Worm (Caenorhabditis elegans) whole organism, L3 larva: ENCODE results near the gene W04G3.11.

Experiments
- R02D3.7 ChIP-seq: fragments of 150-350 bp; optimal IDR thresholded peaks from 2 replicates; lab custom pipeline; 2014; ENCODE audit warnings: missing biosample characterization, missing genetic modification characterization
- ZK546.5 ChIP-seq: sonication (generic microtip); optimal IDR thresholded peaks from 2 replicates; lab custom pipeline; 2017; ENCODE audit warnings: missing biosample characterization, missing genetic modification characterization
- aly-2 ChIP-seq: fragments of 150-350 bp; optimal IDR thresholded peaks from 2 replicates; lab custom pipeline; 2014; ENCODE audit warnings: missing biosample characterization, missing genetic modification characterization
- ama-1 ChIP-seq: fragments of 150-350 bp; optimal IDR thresholded peaks from 2 replicates; lab custom pipeline; 2018
- ceh-16 ChIP-seq: sonication (generic microtip); optimal IDR thresholded peaks from 2 replicates; lab custom pipeline; 2017; ENCODE audit warnings: missing biosample characterization, missing genetic modification characterization
- ceh-28 ChIP-seq: fragments of 150-350 bp; optimal IDR thresholded peaks from 2 replicates; lab custom pipeline; 2014; ENCODE audit warnings: missing biosample characterization, missing genetic modification reagents, missing genetic modification characterization
- ceh-82 ChIP-seq: fragments of 150-350 bp; optimal IDR thresholded peaks from 2 replicates; lab custom pipeline; 2014; ENCODE audit warnings: missing biosample characterization, missing genetic modification characterization
- ceh-9 ChIP-seq: sonication (generic microtip); optimal IDR thresholded peaks from 2 replicates; lab custom pipeline; 2018; ENCODE audit warnings: missing biosample characterization, missing genetic modification characterization
- daf-12 ChIP-seq: fragments of 150-350 bp; optimal IDR thresholded peaks from 2 replicates; lab custom pipeline; 2014; ENCODE audit warnings: missing biosample characterization, missing genetic modification reagents, missing genetic modification characterization
- egl-27 ChIP-seq: sonication (generic microtip); optimal IDR thresholded peaks from 4 replicates; lab custom pipeline; 2017; ENCODE audit warnings: missing biosample characterization, missing genetic modification reagents, missing genetic modification characterization
- egl-5 ChIP-seq: fragments of 150-350 bp; optimal IDR thresholded peaks from 2 replicates; lab custom pipeline; 2017; ENCODE audit warnings: missing biosample characterization, missing genetic modification reagents, missing genetic modification characterization, inconsistent platforms
- elt-1 ChIP-seq: fragments of 150-350 bp; optimal IDR thresholded peaks from 2 replicates; lab custom pipeline; 2014; ENCODE audit warnings: missing biosample characterization, missing genetic modification characterization
- elt-2 ChIP-seq: sonication (generic microtip); optimal IDR thresholded peaks from 2 replicates; lab custom pipeline; 2016; ENCODE audit warnings: missing genetic modification reagents, mild to moderate bottlenecking, missing genetic modification characterization, missing compliant biosample characterization
- elt-3 ChIP-seq, 3 experiments: fragments of 150-350 bp in 1 of 3; sonication (generic microtip) in 2 of 3; optimal IDR thresholded peaks; 2 replicates in 2 of 3; 4 replicates in 1 of 3; lab custom pipeline; 2014 to 2017; ENCODE audit warnings: missing biosample characterization in 3 of 3, missing genetic modification characterization in 3 of 3
- eor-1 ChIP-seq, 2 experiments: fragments of 150-350 bp; optimal IDR thresholded peaks; 2 replicates each; lab custom pipeline; 2014 to 2018; ENCODE audit warnings: missing biosample characterization in 2 of 2, missing genetic modification characterization in 2 of 2
- fkh-10 ChIP-seq: sonication (generic microtip); optimal IDR thresholded peaks from 2 replicates; lab custom pipeline; 2017; ENCODE audit warnings: missing biosample characterization, missing genetic modification reagents, missing genetic modification characterization
- fkh-2 ChIP-seq: fragments of 150-350 bp; optimal IDR thresholded peaks from 2 replicates; lab custom pipeline; 2014; ENCODE audit warnings: missing biosample characterization, missing genetic modification reagents, missing genetic modification characterization
- fos-1 ChIP-seq: fragments of 150-350 bp; optimal IDR thresholded peaks from 2 replicates; lab custom pipeline; 2014; ENCODE audit warnings: missing biosample characterization, missing genetic modification characterization
- hmg-11 ChIP-seq: sonication (generic microtip); optimal IDR thresholded peaks from 2 replicates; lab custom pipeline; 2016; ENCODE audit warnings: missing genetic modification characterization, missing compliant biosample characterization
- jun-1 ChIP-seq: fragments of 150-350 bp; optimal IDR thresholded peaks from 2 replicates; lab custom pipeline; 2014; ENCODE audit warnings: missing biosample characterization, missing genetic modification reagents, missing genetic modification characterization
- lin-15B ChIP-seq: fragments of 150-350 bp; optimal IDR thresholded peaks from 2 replicates; lab custom pipeline; 2014; ENCODE audit warnings: missing biosample characterization, missing genetic modification characterization
- lin-39 ChIP-seq: fragments of 150-350 bp; optimal IDR thresholded peaks from 2 replicates; lab custom pipeline; 2018; ENCODE audit warnings: missing biosample characterization, missing genetic modification reagents, missing genetic modification characterization
- lsy-12 ChIP-seq: sonication (generic microtip); optimal IDR thresholded peaks from 2 replicates; lab custom pipeline; 2016; ENCODE audit warnings: mild to moderate bottlenecking, missing genetic modification characterization, missing compliant biosample characterization
- mdl-1 ChIP-seq: fragments of 150-350 bp; optimal IDR thresholded peaks from 2 replicates; lab custom pipeline; 2014; ENCODE audit warnings: missing biosample characterization, missing genetic modification characterization
- mml-1 ChIP-seq: fragments of 150-350 bp; sonication (generic microtip); optimal IDR thresholded peaks from 3 replicates; lab custom pipeline; 2014; ENCODE audit warnings: missing biosample characterization, missing genetic modification characterization
- nfya-1 ChIP-seq: sonication (generic microtip); optimal IDR thresholded peaks from 2 replicates; lab custom pipeline; 2017; ENCODE audit warnings: missing genetic modification characterization, mild to moderate bottlenecking, missing compliant biosample characterization, antibody characterized with exemption, moderate library complexity; ENCODE audit not compliant: insufficient read depth
- nhr-11 ChIP-seq: fragments of 150-350 bp; optimal IDR thresholded peaks from 2 replicates; lab custom pipeline; 2014; ENCODE audit warnings: missing biosample characterization, missing genetic modification characterization
- nhr-12 ChIP-seq: fragments of 150-350 bp; optimal IDR thresholded peaks from 2 replicates; lab custom pipeline; 2014; ENCODE audit warnings: missing biosample characterization, missing genetic modification characterization
- nhr-23 ChIP-seq: fragments of 150-350 bp; optimal IDR thresholded peaks from 2 replicates; lab custom pipeline; 2014; ENCODE audit warnings: missing biosample characterization, missing genetic modification reagents, missing genetic modification characterization
- nhr-237 ChIP-seq: fragments of 150-350 bp; optimal IDR thresholded peaks from 2 replicates; lab custom pipeline; 2014; ENCODE audit warnings: missing biosample characterization, missing genetic modification characterization
- nhr-25 ChIP-seq: sonication (generic microtip); optimal IDR thresholded peaks from 2 replicates; lab custom pipeline; 2017; ENCODE audit warnings: missing biosample characterization, missing genetic modification characterization
- nhr-28 ChIP-seq: fragments of 150-350 bp; optimal IDR thresholded peaks from 2 replicates; lab custom pipeline; 2014; ENCODE audit warnings: missing biosample characterization, missing genetic modification characterization
- nhr-43 ChIP-seq: sonication (generic microtip); optimal IDR thresholded peaks from 2 replicates; lab custom pipeline; 2016; ENCODE audit warnings: mild to moderate bottlenecking, missing genetic modification characterization, missing compliant biosample characterization; ENCODE audit not compliant: poor library complexity, severe bottlenecking
- nhr-67 ChIP-seq: fragments of 150-350 bp; optimal IDR thresholded peaks from 2 replicates; lab custom pipeline; 2014; ENCODE audit warnings: missing biosample characterization, missing genetic modification characterization
- nhr-76 ChIP-seq: fragments of 150-350 bp; sonication (generic microtip); optimal IDR thresholded peaks from 5 replicates; lab custom pipeline; 2014; ENCODE audit warnings: missing biosample characterization, missing genetic modification characterization
- nhr-77 ChIP-seq: fragments of 150-350 bp; optimal IDR thresholded peaks from 2 replicates; lab custom pipeline; 2014; ENCODE audit warnings: missing biosample characterization, missing genetic modification characterization
- pha-4 ChIP-seq: fragments of 150-350 bp; optimal IDR thresholded peaks from 2 replicates; lab custom pipeline; 2014; ENCODE audit warnings: missing biosample characterization, missing genetic modification reagents, missing genetic modification characterization
- pqm-1 ChIP-seq: fragments of 150-350 bp; optimal IDR thresholded peaks from 2 replicates; lab custom pipeline; 2017; ENCODE audit warnings: missing biosample characterization, missing genetic modification characterization, inconsistent platforms
- sea-2 ChIP-seq: fragments of 150-350 bp; sonication (generic microtip); optimal IDR thresholded peaks from 4 replicates; lab custom pipeline; 2014; ENCODE audit warnings: missing biosample characterization, missing genetic modification reagents, missing genetic modification characterization
- skn-1 ChIP-seq: fragments of 150-350 bp; optimal IDR thresholded peaks from 2 replicates; lab custom pipeline; 2014; ENCODE audit warnings: missing biosample characterization, missing genetic modification characterization
- snpc-4 ChIP-seq: fragments of 150-350 bp; optimal IDR thresholded peaks from 2 replicates; lab custom pipeline; 2014; ENCODE audit warnings: missing biosample characterization, missing genetic modification characterization
- tbx-2 ChIP-seq: sonication (generic microtip); optimal IDR thresholded peaks from 2 replicates; lab custom pipeline; 2016; ENCODE audit warnings: mild to moderate bottlenecking, missing genetic modification characterization, missing compliant biosample characterization
- unc-39 ChIP-seq: sonication (generic microtip); optimal IDR thresholded peaks from 4 replicates; lab custom pipeline; 2017; ENCODE audit warnings: missing biosample characterization, missing genetic modification characterization
- unc-62 ChIP-seq: fragments of 150-350 bp; sonication (generic microtip); optimal IDR thresholded peaks from 4 replicates; lab custom pipeline; 2014; ENCODE audit warnings: missing biosample characterization, missing genetic modification reagents, missing genetic modification characterization
- zag-1 ChIP-seq: fragments of 150-350 bp; optimal IDR thresholded peaks from 2 replicates; lab custom pipeline; 2014; ENCODE audit warnings: missing biosample characterization, missing genetic modification characterization
- ztf-11 ChIP-seq: fragments of 150-350 bp; optimal IDR thresholded peaks from 2 replicates; lab custom pipeline; 2014; ENCODE audit warnings: missing biosample characterization, missing genetic modification characterization
- ztf-4 ChIP-seq: fragments of 150-350 bp; optimal IDR thresholded peaks from 2 replicates; lab custom pipeline; 2014; ENCODE audit warnings: missing biosample characterization, missing genetic modification characterization

The W04G3.11 gene

DNA sequence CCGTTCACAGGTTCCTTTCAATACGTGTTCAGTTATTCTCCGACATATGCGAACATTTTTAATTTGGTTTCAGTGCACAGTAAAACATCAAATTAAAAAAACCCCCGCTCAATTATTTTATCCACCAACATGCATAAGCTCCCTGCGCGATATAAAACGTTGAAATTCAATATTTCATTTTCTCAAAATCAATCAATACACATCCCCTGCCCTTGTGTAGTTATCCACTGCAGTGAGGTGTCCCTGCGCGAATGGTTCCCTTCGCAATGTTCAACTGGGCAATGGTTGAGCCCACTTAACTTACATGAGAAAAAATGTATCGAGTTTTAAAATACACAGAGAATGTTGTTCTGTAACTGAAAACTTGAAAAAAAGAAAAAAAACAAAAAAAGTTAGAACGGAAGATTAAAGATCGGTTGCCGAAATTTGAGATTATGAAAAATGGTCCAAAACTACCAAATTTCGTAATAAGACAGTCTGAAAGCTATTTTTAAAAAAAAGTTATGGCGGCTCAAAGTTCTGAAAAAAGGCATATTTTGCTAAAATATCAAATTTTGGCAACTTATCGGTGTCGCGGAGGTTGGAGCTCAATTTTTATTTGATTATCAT is 5.1 kb downstream of the W04G3.11 start (continued):
- TF ChIP-seq sea-2 (GFP tag; lab: Kevin White, UChicago) (peak; percentile 32), nhr-25 (tag; lab: Kevin White, UChicago) (peak; percentile 99), nhr-67 (peak; percentile 77), elt-3 (tag; optimal IDR thresholded peaks at IDR 0.05; lab: Kevin White, UChicago) (peak; percentile 98 to 100 (median 100)), nhr-43 (tag; lab: Kevin White, UChicago) (peak; percentile 99), nhr-23 (tag; lab: Kevin White, UChicago) (peak; percentile 100), aly-2 (tag; lab: Kevin White, UChicago) (peak; percentile 99), pha-4 (tag; lab: Kevin White, UChicago) (peak; percentile 99), ceh-16 (tag; lab: Kevin White, UChicago) (peak; percentile 88), fkh-10 (GFP tag; lab: Kevin White, UChicago) (peak; percentile 98)
- TF ChIP-seq, all 47 proteins: peak for 45

DNA sequence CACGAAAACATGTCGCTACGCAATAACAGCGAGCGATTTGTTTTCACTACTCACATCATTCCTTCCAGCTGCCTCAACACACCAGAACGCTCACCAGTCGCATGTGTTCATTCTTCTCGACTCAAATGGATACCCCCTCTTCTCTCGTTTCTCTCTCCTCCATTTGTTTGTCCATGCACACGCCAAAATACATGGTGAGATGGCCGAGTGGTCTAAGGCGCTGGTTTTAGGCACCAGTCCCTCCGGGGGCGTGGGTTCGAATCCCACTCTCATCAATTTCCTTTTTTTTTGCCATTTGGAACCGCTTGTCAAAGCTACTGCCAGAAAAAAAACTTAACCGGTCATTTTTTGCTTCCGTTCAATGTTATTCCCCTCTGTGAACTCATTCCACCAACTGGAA is 6.5 kb downstream of the W04G3.11 start:
- TF ChIP-seq fkh-10 (GFP tag; lab: Kevin White, UChicago) (no peak), lin-15B (peak; percentile 16), nhr-25 (tag; lab: Kevin White, UChicago) (peak; percentile 69), nhr-76 (tag; lab: Kevin White, UChicago) (no peak), mdl-1 (tag; lab: Kevin White, UChicago) (no peak), nhr-43 (tag; lab: Kevin White, UChicago) (peak; percentile 92), lsy-12 (tag; lab: Kevin White, UChicago) (peak; percentile 87), elt-1 (tag; lab: Kevin White, UChicago) (no peak), nhr-12 (no peak), lin-39 (tag; lab: Kevin White, UChicago) (peak; percentile 76), mml-1 (tag; lab: Kevin White, UChicago) (no peak), nhr-23 (tag; lab: Kevin White, UChicago) (peak; percentile 61), tbx-2 (tag; lab: Kevin White, UChicago) (peak; percentile 92), nhr-77 (tag; lab: Kevin White, UChicago) (peak; percentile 63), hmg-11 (tag; lab: Kevin White, UChicago) (peak; percentile 92), zag-1 (tag; lab: Kevin White, UChicago) (no peak), snpc-4 (no peak), ceh-82 (tag; lab: Kevin White, UChicago) (peak; percentile 80), ceh-28 (peak; percentile 67), ama-1 (lab: Kevin White, UChicago) (no peak), skn-1 (tag; lab: Kevin White, UChicago) (peak; percentile 65), pha-4 (tag; lab: Kevin White, UChicago) (peak; percentile 47), unc-39 (no peak), nhr-28 (tag; lab: Kevin White, UChicago) (no peak), ceh-9 (tag; lab: Kevin White, UChicago) (no peak), aly-2 (tag; lab: Kevin White, UChicago) (no peak), egl-5 (peak; percentile 70), ceh-16 (tag; lab: Kevin White, UChicago) (no peak), R02D3.7 (tag; lab: Kevin White, UChicago) (peak; percentile 30), fos-1 (tag; lab: Kevin White, UChicago) (peak; percentile 2), nhr-11 (tag; lab: Kevin White, UChicago) (no peak), elt-2 (tag; lab: Kevin White, UChicago) (peak; percentile 46), sea-2 (GFP tag; lab: Kevin White, UChicago) (no peak), ztf-4 (tag; lab: Kevin White, UChicago) (peak; percentile 26), nhr-67 (no peak), jun-1 (peak; percentile 69), nhr-237 (tag; lab: Kevin White, UChicago) (no peak), unc-62 (GFP tag; lab: Kevin White, UChicago) (no peak), ZK546.5 (tag; lab: Kevin White, UChicago) (no peak), eor-1 (tag; optimal IDR thresholded peaks at IDR 0.05; lab: Kevin White, UChicago) (no peak), daf-12 (tag; lab: Kevin White, UChicago) (no peak), egl-27 (tag; lab: Kevin White, UChicago) (peak; percentile 6), fkh-2 (tag; lab: Kevin White, UChicago) (no peak), nfya-1 (tag; lab: Kevin White, UChicago) (peak; percentile 66), ztf-11 (no peak), pqm-1 (tag; lab: Kevin White, UChicago) (peak; percentile 19), elt-3 (tag; optimal IDR thresholded peaks at IDR 0.05; lab: Kevin White, UChicago) (peak in 1 of 3 experiments; percentile 58)
